Fruit fly (Drosophila melanogaster) whole organism, embryonic: ENCODE results near the gene Dred.

ENCODE experiments used
- Atf-2 ChIP-seq: fragments of 200-800 bp; sonication (Bioruptor generic); optimal IDR thresholded peaks from 2 replicates; lab custom pipeline; 2016; ENCODE audit warnings: missing biosample characterization, missing genetic modification characterization
- BEAF-32 ChIP-seq: fragments of 200-800 bp; sonication (Bioruptor generic); optimal IDR thresholded peaks from 3 replicates; lab custom pipeline; 2017; ENCODE audit warnings: missing biosample characterization, missing genetic modification characterization, mild to moderate bottlenecking, moderate library complexity, missing genetic modification reagents
- CG11247 ChIP-seq: fragments of 200-800 bp; sonication (Bioruptor generic); IDR thresholded peaks from 2 replicates; pipeline ENCODE4 v1.3.6; 2022; ENCODE audit warnings: missing biosample characterization, missing genetic modification characterization
- CG15601 ChIP-seq: fragments of 200-800 bp; sonication (Bioruptor generic); optimal IDR thresholded peaks from 3 replicates; lab custom pipeline; 2019; ENCODE audit warnings: missing biosample characterization, mild to moderate bottlenecking, missing genetic modification characterization, moderate library complexity
- CG31224 ChIP-seq: fragments of 200-800 bp; sonication (Bioruptor generic); IDR thresholded peaks from 2 replicates; pipeline ENCODE4 v1.3.6; 2022; ENCODE audit warnings: missing biosample characterization, missing genetic modification characterization
- CG6689 ChIP-seq: fragments of 200-800 bp; sonication (Bioruptor generic); IDR thresholded peaks from 2 replicates; pipeline ENCODE4 v1.3.6; 2022; ENCODE audit warnings: missing biosample characterization, missing genetic modification characterization
- E2f1 ChIP-seq: fragments of 200-800 bp; sonication (Bioruptor generic); IDR thresholded peaks from 2 replicates; pipeline ENCODE4 v1.3.6; 2022; ENCODE audit warnings: missing biosample characterization, missing genetic modification characterization
- Mes4 ChIP-seq: fragments of 200-800 bp; sonication (Bioruptor generic); optimal IDR thresholded peaks from 2 replicates; lab custom pipeline; 2016; ENCODE audit warnings: missing biosample characterization, missing genetic modification characterization
- bigmax ChIP-seq: fragments of 200-800 bp; sonication (Bioruptor generic); optimal IDR thresholded peaks from 2 replicates; lab custom pipeline; 2018; ENCODE audit warnings: missing biosample characterization, mild to moderate bottlenecking, missing genetic modification characterization
- ci ChIP-seq: fragments of 200-800 bp; sonication (Bioruptor generic); IDR thresholded peaks from 3 replicates; pipeline ENCODE4 v1.3.6; 2022; ENCODE audit warnings: missing biosample characterization, missing genetic modification characterization
- da ChIP-seq: fragments of 200-800 bp; sonication (Bioruptor generic); optimal IDR thresholded peaks from 2 replicates; lab custom pipeline; 2016; ENCODE audit warnings: missing biosample characterization, missing genetic modification characterization
- prd ChIP-seq, 3 experiments: fragments of >200 bp in 2 of 3; fragments of 200-800 bp in 1 of 3; sonication (Bioruptor generic) in 1 of 3; optimal IDR thresholded peaks in 2 of 3; IDR thresholded peaks in 1 of 3; 2 replicates in 2 of 3; 3 replicates in 1 of 3; pipeline versions ENCODE4 v1.3.6 to Lab custom; 2017 to 2022; ENCODE audit warnings: missing biosample characterization in 1 of 3, missing genetic modification characterization in 1 of 3

DNA sequence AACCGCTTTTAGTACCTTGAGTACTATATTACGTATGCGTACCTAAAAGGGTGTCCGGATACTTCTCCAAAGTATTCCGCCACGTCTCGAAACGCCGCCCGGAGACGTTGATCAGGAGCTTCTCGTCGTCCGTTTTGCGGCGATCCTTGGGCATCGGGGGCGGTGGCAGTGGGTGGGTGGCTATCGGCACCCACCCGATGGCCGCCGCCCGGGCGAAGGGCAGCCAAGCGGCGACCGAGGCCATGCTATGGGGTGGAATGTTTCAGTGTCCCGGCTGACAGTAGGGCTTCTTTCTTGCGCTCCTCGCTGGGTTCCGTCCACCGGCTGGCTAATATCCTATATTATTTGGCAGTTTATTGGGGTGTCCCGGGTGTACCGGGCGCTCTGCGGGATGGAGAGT is 30.4 kb upstream of the Dred start:
- TF ChIP-seq bigmax, result no peak
- no peak for TF ChIP-seq CG31224
- TF ChIP-seq E2f1 (GFP tag; lab: Robert Waterston, UW), result no peak
- TF ChIP-seq CG6689 (GFP tag; lab: Robert Waterston, UW), result no peak
- TF ChIP-seq ci (GFP tag; lab: Robert Waterston, UW), result no peak
- TF ChIP-seq da (GFP tag; lab: Kevin White, UChicago), result no peak
- TF ChIP-seq Mes4 (GFP tag; lab: Kevin White, UChicago), result no peak
- TF ChIP-seq CG11247 (GFP tag; lab: Robert Waterston, UW), result no peak
- TF ChIP-seq Atf-2 (GFP tag; lab: Kevin White, UChicago), result no peak
- TF ChIP-seq BEAF-32, result no peak
- no peak for TF ChIP-seq prd (optimal IDR thresholded peaks at IDR 0.05; lab: Kevin White, UChicago)
- TF ChIP-seq prd (GFP tag; IDR thresholded peaks at IDR 0.05; lab: Robert Waterston, UW), result no peak
- TF ChIP-seq CG15601 (tag; lab: Kevin White, UChicago), result no peak
